Fruit fly (Drosophila melanogaster) whole organism, embryonic: ENCODE results near the gene CG14947.

Source experiments
- Ada2b ChIP-seq: fragments of 200-800 bp; sonication (Bioruptor generic); IDR thresholded peaks from 2 replicates; pipeline ENCODE4 v1.3.6; 2022; ENCODE audit warnings: missing biosample characterization, missing genetic modification characterization
- B-H2 ChIP-seq: fragments of 200-800 bp; sonication (Bioruptor generic); optimal IDR thresholded peaks from 2 replicates; lab custom pipeline; 2018; ENCODE audit warnings: missing biosample characterization, mild to moderate bottlenecking, missing genetic modification characterization
- CG10654 ChIP-seq: fragments of 200-800 bp; sonication (Bioruptor generic); optimal IDR thresholded peaks from 2 replicates; lab custom pipeline; 2016; ENCODE audit warnings: missing biosample characterization, missing genetic modification characterization
- CG14710 ChIP-seq: fragments of 200-800 bp; sonication (Bioruptor generic); optimal IDR thresholded peaks from 3 replicates; lab custom pipeline; 2019; ENCODE audit warnings: missing biosample characterization, mild to moderate bottlenecking, missing genetic modification characterization, moderate library complexity
- CG15514 ChIP-seq: fragments of 200-800 bp; sonication (Bioruptor generic); optimal IDR thresholded peaks from 3 replicates; lab custom pipeline; 2017; ENCODE audit warnings: missing biosample characterization, missing genetic modification characterization, mild to moderate bottlenecking, moderate library complexity, missing genetic modification reagents
- CG17612 ChIP-seq: fragments of 200-800 bp; sonication (Bioruptor generic); IDR thresholded peaks from 2 replicates; pipeline ENCODE4 v1.3.6; 2022; ENCODE audit warnings: missing biosample characterization, missing genetic modification characterization
- CG17912 ChIP-seq: fragments of 200-800 bp; sonication (Bioruptor generic); optimal IDR thresholded peaks from 2 replicates; lab custom pipeline; 2018; ENCODE audit warnings: missing biosample characterization, mild to moderate bottlenecking, missing genetic modification characterization
- CG1832 ChIP-seq: fragments of 200-800 bp; sonication (Bioruptor generic); optimal IDR thresholded peaks from 2 replicates; lab custom pipeline; 2017; ENCODE audit warnings: missing biosample characterization, mild to moderate bottlenecking, missing genetic modification characterization, inconsistent platforms
- CG2712 ChIP-seq: fragments of 200-800 bp; optimal IDR thresholded peaks from 3 replicates; lab custom pipeline; 2019; ENCODE audit warnings: missing biosample characterization, mild to moderate bottlenecking, missing genetic modification characterization, moderate library complexity
- CG43689 ChIP-seq: fragments of 200-800 bp; sonication (Bioruptor generic); IDR thresholded peaks from 2 replicates; pipeline ENCODE4 v1.3.6; 2022; ENCODE audit warnings: missing biosample characterization, missing genetic modification characterization
- CG6272 ChIP-seq: fragments of 200-800 bp; sonication (Bioruptor generic); IDR thresholded peaks from 2 replicates; pipeline ENCODE4 v1.3.6; 2022; ENCODE audit warnings: missing biosample characterization, missing genetic modification characterization
- CG6791 ChIP-seq: fragments of 200-800 bp; sonication (Bioruptor generic); IDR thresholded peaks from 3 replicates; pipeline ENCODE4 v1.3.6; 2022; ENCODE audit warnings: missing biosample characterization, missing genetic modification characterization; ENCODE audit not compliant: partially characterized antibody
- CG6813 ChIP-seq: fragments of 200-800 bp; sonication (Bioruptor generic); optimal IDR thresholded peaks from 2 replicates; lab custom pipeline; 2017; ENCODE audit warnings: missing biosample characterization, missing genetic modification characterization, mild to moderate bottlenecking, moderate library complexity, missing genetic modification reagents
- CG8944 ChIP-seq: fragments of 200-800 bp; sonication (Bioruptor generic); optimal IDR thresholded peaks from 3 replicates; lab custom pipeline; 2016; ENCODE audit warnings: missing biosample characterization, missing genetic modification characterization
- Camta ChIP-seq: fragments of 200-800 bp; sonication (Bioruptor generic); optimal IDR thresholded peaks from 2 replicates; lab custom pipeline; 2016; ENCODE audit warnings: missing biosample characterization, missing genetic modification characterization
- D19A ChIP-seq: fragments of 200-800 bp; optimal IDR thresholded peaks from 3 replicates; lab custom pipeline; 2019; ENCODE audit warnings: missing biosample characterization, mild to moderate bottlenecking, missing genetic modification characterization, moderate library complexity
- E2f1 ChIP-seq: fragments of 200-800 bp; sonication (Bioruptor generic); IDR thresholded peaks from 2 replicates; pipeline ENCODE4 v1.3.6; 2022; ENCODE audit warnings: missing biosample characterization, missing genetic modification characterization
- GATAe ChIP-seq: fragments of 200-800 bp; sonication (Bioruptor generic); conservative IDR thresholded peaks from 2 replicates; pipeline ENCODE4 v1.3.6; 2022; ENCODE audit warnings: missing biosample characterization, missing genetic modification characterization
- Hey ChIP-seq: fragments of 200-800 bp; sonication (Bioruptor generic); optimal IDR thresholded peaks from 3 replicates; lab custom pipeline; 2018; ENCODE audit warnings: missing biosample characterization, mild to moderate bottlenecking, missing genetic modification characterization
- Hmx ChIP-seq: fragments of 200-800 bp; sonication (Bioruptor generic); optimal IDR thresholded peaks from 2 replicates; lab custom pipeline; 2016; ENCODE audit warnings: missing biosample characterization, missing genetic modification characterization
- MBD-R2 ChIP-seq: fragments of 200-800 bp; sonication (Bioruptor generic); IDR thresholded peaks from 2 replicates; pipeline ENCODE4 v1.3.6; 2022; ENCODE audit warnings: missing biosample characterization, missing genetic modification characterization
- Nf-YA ChIP-seq: fragments of 200-800 bp; sonication (Bioruptor generic); IDR thresholded peaks from 2 replicates; pipeline ENCODE4 v1.3.6; 2022; ENCODE audit warnings: missing biosample characterization, missing genetic modification characterization
- Optix ChIP-seq: fragments of 200-800 bp; sonication (Bioruptor generic); IDR thresholded peaks from 3 replicates; pipeline ENCODE4 v1.3.6; 2022; ENCODE audit warnings: missing biosample characterization, missing genetic modification characterization
- Six4 ChIP-seq: fragments of 200-800 bp; sonication (Bioruptor generic); optimal IDR thresholded peaks from 2 replicates; lab custom pipeline; 2016; ENCODE audit warnings: missing biosample characterization, missing genetic modification characterization
- Spps ChIP-seq: fragments of 200-800 bp; sonication (Bioruptor generic); optimal IDR thresholded peaks from 2 replicates; lab custom pipeline; 2018; ENCODE audit warnings: missing biosample characterization, mild to moderate bottlenecking, missing genetic modification characterization
- Vsx1 ChIP-seq: fragments of 200-800 bp; sonication (Bioruptor generic); optimal IDR thresholded peaks from 2 replicates; lab custom pipeline; 2017; ENCODE audit warnings: missing biosample characterization, mild to moderate bottlenecking, missing genetic modification characterization, missing genetic modification reagents
- abd-A ChIP-seq: fragments of 200-800 bp; sonication (Bioruptor generic); optimal IDR thresholded peaks from 3 replicates; lab custom pipeline; 2019; ENCODE audit warnings: missing biosample characterization, mild to moderate bottlenecking, missing genetic modification characterization, moderate library complexity
- amos ChIP-seq: fragments of 200-800 bp; sonication (Bioruptor generic); IDR thresholded peaks from 2 replicates; pipeline ENCODE4 v1.3.6; 2022; ENCODE audit warnings: missing biosample characterization, missing genetic modification characterization; ENCODE audit not compliant: partially characterized antibody
- bsh ChIP-seq, 2 experiments: fragments of 200-800 bp; sonication (Bioruptor generic); optimal IDR thresholded peaks; 2 replicates each; lab custom pipeline; 2017 to 2018; ENCODE audit warnings: mild to moderate bottlenecking in 2 of 2, missing biosample characterization in 2 of 2, missing genetic modification characterization in 2 of 2, moderate library complexity in 1 of 2
- cas ChIP-seq: fragments of 200-800 bp; sonication (Bioruptor generic); IDR thresholded peaks from 2 replicates; pipeline ENCODE4 v1.3.6; 2022; ENCODE audit warnings: missing biosample characterization, missing genetic modification characterization
- chif ChIP-seq, 2 experiments: fragments of 200-800 bp; sonication (Bioruptor generic); optimal IDR thresholded peaks; 3 replicates each; lab custom pipeline; 2016; ENCODE audit warnings: missing biosample characterization in 2 of 2, missing genetic modification characterization in 2 of 2
- cwo ChIP-seq: fragments of 200-800 bp; sonication (Bioruptor generic); optimal IDR thresholded peaks from 3 replicates; lab custom pipeline; 2017; ENCODE audit warnings: missing biosample characterization, missing genetic modification characterization, mild to moderate bottlenecking, moderate library complexity, missing genetic modification reagents
- dpn ChIP-seq, 2 experiments: fragments of 200-800 bp; sonication (Bioruptor generic); optimal IDR thresholded peaks; 3 replicates each; lab custom pipeline; 2016; ENCODE audit warnings: missing biosample characterization in 2 of 2, missing genetic modification characterization in 2 of 2
- grau ChIP-seq: fragments of 200-800 bp; optimal IDR thresholded peaks from 3 replicates; lab custom pipeline; 2019; ENCODE audit warnings: missing biosample characterization, mild to moderate bottlenecking, missing genetic modification characterization, moderate library complexity
- hbn ChIP-seq: fragments of 200-800 bp; sonication (Bioruptor generic); IDR thresholded peaks from 2 replicates; pipeline ENCODE4 v1.3.6; 2022; ENCODE audit warnings: missing biosample characterization, missing genetic modification characterization; ENCODE audit not compliant: partially characterized antibody
- insv ChIP-seq, 2 experiments: fragments of 200-800 bp; sonication (Bioruptor generic); optimal IDR thresholded peaks; 3 replicates each; lab custom pipeline; 2016 to 2018; ENCODE audit warnings: missing biosample characterization in 2 of 2, missing genetic modification characterization in 2 of 2
- lmd ChIP-seq: fragments of 200-800 bp; sonication (Bioruptor generic); IDR thresholded peaks from 2 replicates; pipeline ENCODE4 v1.3.6; 2022; ENCODE audit warnings: missing biosample characterization, missing genetic modification characterization
- maf-S ChIP-seq: fragments of 200-800 bp; sonication (Bioruptor generic); optimal IDR thresholded peaks from 2 replicates; lab custom pipeline; 2016; ENCODE audit warnings: missing biosample characterization, missing genetic modification characterization
- mld ChIP-seq: fragments of 200-800 bp; sonication (Bioruptor generic); IDR thresholded peaks from 3 replicates; pipeline ENCODE4 v1.3.6; 2022; ENCODE audit warnings: missing biosample characterization, missing genetic modification characterization; ENCODE audit not compliant: partially characterized antibody
- pb ChIP-seq: fragments of 200-800 bp; sonication (Bioruptor generic); optimal IDR thresholded peaks from 3 replicates; lab custom pipeline; 2016; ENCODE audit warnings: missing biosample characterization, missing genetic modification characterization
- peb ChIP-seq: fragments of 200-800 bp; sonication (Bioruptor generic); IDR thresholded peaks from 2 replicates; pipeline ENCODE4 v1.3.6; 2022; ENCODE audit warnings: missing biosample characterization, missing genetic modification characterization
- prd ChIP-seq, 3 experiments: fragments of >200 bp in 2 of 3; fragments of 200-800 bp in 1 of 3; sonication (Bioruptor generic) in 1 of 3; optimal IDR thresholded peaks in 2 of 3; IDR thresholded peaks in 1 of 3; 2 replicates in 2 of 3; 3 replicates in 1 of 3; pipeline versions ENCODE4 v1.3.6 to Lab custom; 2017 to 2022; ENCODE audit warnings: missing biosample characterization in 1 of 3, missing genetic modification characterization in 1 of 3
- sens-2 ChIP-seq: fragments of 200-800 bp; sonication (Bioruptor generic); IDR thresholded peaks from 2 replicates; pipeline ENCODE4 v1.3.6; 2022; ENCODE audit warnings: missing biosample characterization, missing genetic modification characterization
- slp2 ChIP-seq: fragments of 200-800 bp; sonication (Bioruptor generic); optimal IDR thresholded peaks from 2 replicates; lab custom pipeline; 2016; ENCODE audit warnings: missing biosample characterization, missing genetic modification characterization
- so ChIP-seq: fragments of 200-800 bp; sonication (Bioruptor generic); IDR thresholded peaks from 3 replicates; pipeline ENCODE4 v1.3.6; 2022; ENCODE audit warnings: missing biosample characterization, missing genetic modification characterization
- vvl ChIP-seq: fragments of 200-800 bp; sonication (Bioruptor generic); IDR thresholded peaks from 2 replicates; pipeline ENCODE4 v1.3.6; 2022; ENCODE audit warnings: missing biosample characterization, missing genetic modification characterization
- z ChIP-seq: fragments of 200-800 bp; sonication (Bioruptor generic); IDR thresholded peaks from 3 replicates; pipeline ENCODE4 v1.3.6; 2022; ENCODE audit warnings: missing biosample characterization, missing genetic modification characterization

The CG14947 gene

dm6 chr2L:12026458-12027431, 49.2 kb upstream of the CG14947 start (continued):
- no peak for TF ChIP-seq abd-A (tag; lab: Kevin White, UChicago)
- peak; percentile 28 for TF ChIP-seq CG6813 (GFP tag; lab: Kevin White, UChicago)
- peak; percentile 53 for TF ChIP-seq CG2712 (tag; lab: Kevin White, UChicago)
- no peak for TF ChIP-seq pb (GFP tag; lab: Kevin White, UChicago)
- no peak for TF ChIP-seq prd (optimal IDR thresholded peaks at IDR 0.05; lab: Kevin White, UChicago)
- peak; percentile 71 for TF ChIP-seq prd (GFP tag; IDR thresholded peaks at IDR 0.05; lab: Robert Waterston, UW)
- TF ChIP-seq CG14710, result peak; percentile 67
- TF ChIP-seq Nf-YA, result no peak
- no peak for TF ChIP-seq Hey (tag; lab: Kevin White, UChicago)
- TF ChIP-seq CG1832, result no peak
- no peak for TF ChIP-seq peb (GFP tag; lab: Robert Waterston, UW)
- TF ChIP-seq B-H2 (GFP tag; lab: Kevin White, UChicago), result no peak
- TF ChIP-seq Camta (GFP tag; lab: Kevin White, UChicago), result no peak
- no peak for TF ChIP-seq sens-2 (GFP tag; lab: Robert Waterston, UW)
- TF ChIP-seq CG6791 (GFP tag; lab: Robert Waterston, UW), result peak; percentile 9; the same call in 1 of the 3 replicates
- no peak for TF ChIP-seq z (GFP tag; lab: Robert Waterston, UW)
- peak; percentile 24 for TF ChIP-seq Spps
- peak; percentile 4 to 47 for TF ChIP-seq bsh (GFP tag; optimal IDR thresholded peaks at IDR 0.05; lab: Kevin White, UChicago)
- TF ChIP-seq hbn (GFP tag; lab: Robert Waterston, UW), result no peak
- no peak for TF ChIP-seq amos
- TF ChIP-seq insv (GFP tag; optimal IDR thresholded peaks at IDR 0.05; lab: Kevin White, UChicago), result no peak
- no peak for TF ChIP-seq GATAe (GFP tag; lab: Robert Waterston, UW)
- TF ChIP-seq E2f1 (GFP tag; lab: Robert Waterston, UW), result peak; percentile 47; the same call in 1 of the 2 replicates
- TF ChIP-seq Optix, result peak; percentile 32; the same call in 1 of the 3 replicates
- TF ChIP-seq CG8944, result peak; percentile 37
- peak; percentile 34 for TF ChIP-seq CG10654 (GFP tag; lab: Kevin White, UChicago)
- TF ChIP-seq dpn (GFP tag; optimal IDR thresholded peaks at IDR 0.05; lab: Kevin White, UChicago), result peak in 1 of 2 experiments; percentile 40
- no peak; the same call in 1 of the 2 replicates for TF ChIP-seq vvl (GFP tag; lab: Robert Waterston, UW)
- TF ChIP-seq MBD-R2 (GFP tag; lab: Robert Waterston, UW), result no peak; the same call in 1 of the 2 replicates
- TF ChIP-seq Ada2b (GFP tag; lab: Robert Waterston, UW), result no peak
- TF ChIP-seq grau (tag; lab: Kevin White, UChicago), result peak; percentile 70
- peak; percentile 37 to 40 for TF ChIP-seq chif (GFP tag; optimal IDR thresholded peaks at IDR 0.05; lab: Kevin White, UChicago)
- no peak for TF ChIP-seq mld
- TF ChIP-seq cas (GFP tag; lab: Robert Waterston, UW), result no peak
- TF ChIP-seq CG43689 (GFP tag; lab: Robert Waterston, UW), result 0 out of 2 replicates have a peak, but pooled peaks have one; percentile 25
- TF ChIP-seq CG6272 (GFP tag; lab: Robert Waterston, UW), result peak; percentile 24; the same call in 1 of the 2 replicates
- TF ChIP-seq Hmx (GFP tag; lab: Kevin White, UChicago), result no peak
- TF ChIP-seq Vsx1 (GFP tag; lab: Kevin White, UChicago), result peak; percentile 43
- TF ChIP-seq slp2 (GFP tag; lab: Kevin White, UChicago), result no peak
- TF ChIP-seq CG17912 (GFP tag; lab: Kevin White, UChicago), result no peak
- peak; percentile 95 for TF ChIP-seq CG15514 (GFP tag; lab: Kevin White, UChicago)
- no peak for TF ChIP-seq maf-S
- peak; percentile 62 for TF ChIP-seq lmd (GFP tag; lab: Robert Waterston, UW)
- peak; percentile 39; the same call in 1 of the 3 replicates for TF ChIP-seq so (GFP tag; lab: Robert Waterston, UW)
- TF ChIP-seq Six4 (GFP tag; lab: Kevin White, UChicago), result peak; percentile 44
- peak; percentile 23; the same call in 1 of the 2 replicates for TF ChIP-seq CG17612 (GFP tag; lab: Robert Waterston, UW)
- TF ChIP-seq D19A (tag; lab: Kevin White, UChicago), result peak; percentile 36
- peak; percentile 1 for TF ChIP-seq cwo (GFP tag; lab: Kevin White, UChicago)
